Fruit fly (Drosophila melanogaster): ENCODE measurements around the gene for.

dm6 chr2L:3700990-3701389, 44.2 kb upstream of the for start, which contains the start of gene CG42467:
- TF ChIP-seq Clk (GFP tag; optimal IDR thresholded peaks at IDR 0.05) (no peak), kay (GFP tag; ENCODE audit: borderline replicate concordance) (no peak), ovo (GFP tag; optimal IDR thresholded peaks at IDR 0.05) (no peak), cnc (optimal IDR thresholded peaks at IDR 0.05) (no peak), CG1620 (GFP tag; optimal IDR thresholded peaks at IDR 0.05) (no peak)

All from whole organism, adult.